In genomic region chr3L:11587720-11588580, dm6 we compare ENCODE assay signal across 1 fruit fly cellular context.
TF ChIP-seq lines count a peak whose summit lies in the region.

TSS of gene rt (minus strand) at chr3L:11587770.

TF ChIP-seq in whole organism, embryonic, 481 proteins besides CTCF, POLR2A, EP300 and RAD21 (continued from another document and continues in another):
- peak; percentile 9 for TF ChIP-seq CG12155 (GFP tag; optimal IDR thresholded peaks at IDR 0.05; lab: Kevin White, UChicago)
- peak; percentile 67 for TF ChIP-seq zfh1 (GFP tag; IDR thresholded peaks at IDR 0.05; lab: Robert Waterston, UW)
- no peak for TF ChIP-seq CG9609 (GFP tag; optimal IDR thresholded peaks at IDR 0.05; lab: Kevin White, UChicago)
- TF ChIP-seq tio (GFP tag; optimal IDR thresholded peaks at IDR 0.05; lab: Kevin White, UChicago): peak; percentile 42
- TF ChIP-seq unpg (GFP tag; optimal IDR thresholded peaks at IDR 0.05; lab: Kevin White, UChicago): peak; percentile 71
- no peak for TF ChIP-seq MESR4 (GFP tag; optimal IDR thresholded peaks at IDR 0.05; lab: Kevin White, UChicago)
- TF ChIP-seq CG6254 (GFP tag; optimal IDR thresholded peaks at IDR 0.05; lab: Kevin White, UChicago): peak; percentile 22
- peak; percentile 41 for TF ChIP-seq Chrac-16 (GFP tag; optimal IDR thresholded peaks at IDR 0.05; lab: Kevin White, UChicago)
- TF ChIP-seq wek (GFP tag; optimal IDR thresholded peaks at IDR 0.05; lab: Kevin White, UChicago): no peak
- TF ChIP-seq Aef1 (GFP tag; IDR thresholded peaks at IDR 0.05; lab: Robert Waterston, UW): no peak
- TF ChIP-seq crp (GFP tag; optimal IDR thresholded peaks at IDR 0.05; lab: Kevin White, UChicago): no peak
- TF ChIP-seq NfI (GFP tag; optimal IDR thresholded peaks at IDR 0.05; lab: Kevin White, UChicago): peak; percentile 32
- TF ChIP-seq Six4 (GFP tag; optimal IDR thresholded peaks at IDR 0.05; lab: Kevin White, UChicago): peak; percentile 41
- TF ChIP-seq fd96Cb (tag; optimal IDR thresholded peaks at IDR 0.05; lab: Kevin White, UChicago): peak; percentile 60
- peak; percentile 71; the same call in 2 of the 3 replicates for TF ChIP-seq CG11093 (GFP tag; IDR thresholded peaks at IDR 0.05; lab: Robert Waterston, UW)
- peak; percentile 68 for TF ChIP-seq ara (GFP tag; IDR thresholded peaks at IDR 0.05; lab: Robert Waterston, UW)
- no peak for TF ChIP-seq lov (optimal IDR thresholded peaks at IDR 0.05; lab: Kevin White, UChicago)
- no peak for TF ChIP-seq lov (GFP tag; IDR thresholded peaks at IDR 0.05; lab: Robert Waterston, UW)
- no peak for TF ChIP-seq D19B (GFP tag; optimal IDR thresholded peaks at IDR 0.05; lab: Kevin White, UChicago)
- TF ChIP-seq CG30020 (tag; optimal IDR thresholded peaks at IDR 0.05; lab: Kevin White, UChicago): peak; percentile 39
- peak; percentile 46 for TF ChIP-seq org-1 (GFP tag; optimal IDR thresholded peaks at IDR 0.05; lab: Kevin White, UChicago)
- no peak for TF ChIP-seq Camta (GFP tag; optimal IDR thresholded peaks at IDR 0.05; lab: Kevin White, UChicago)
- 0 out of 3 replicates have a peak, but pooled peaks have one; percentile 49 for TF ChIP-seq otp (GFP tag; IDR thresholded peaks at IDR 0.05; lab: Robert Waterston, UW)
- TF ChIP-seq CG10366 (GFP tag; IDR thresholded peaks at IDR 0.05; lab: Robert Waterston, UW): 0 out of 2 replicates have a peak, but pooled peaks have one; percentile 16
- TF ChIP-seq CG12219 (GFP tag; optimal IDR thresholded peaks at IDR 0.05; lab: Kevin White, UChicago): peak; percentile 46
- TF ChIP-seq CG10274 (GFP tag; optimal IDR thresholded peaks at IDR 0.05; lab: Kevin White, UChicago): peak; percentile 3
- TF ChIP-seq CG13424 (tag; optimal IDR thresholded peaks at IDR 0.05; lab: Kevin White, UChicago): peak; percentile 70
- TF ChIP-seq lmd (GFP tag; IDR thresholded peaks at IDR 0.05; lab: Robert Waterston, UW): no peak; the same call in 1 of the 2 replicates
- no peak for TF ChIP-seq CG15479 (GFP tag; optimal IDR thresholded peaks at IDR 0.05; lab: Kevin White, UChicago)
- peak; percentile 27 for TF ChIP-seq CG15011 (GFP tag; optimal IDR thresholded peaks at IDR 0.05; lab: Kevin White, UChicago)
- peak; percentile 8 for TF ChIP-seq CG11723 (GFP tag; optimal IDR thresholded peaks at IDR 0.05; lab: Kevin White, UChicago)
- peak; percentile 15 for TF ChIP-seq Blimp-1 (GFP tag; optimal IDR thresholded peaks at IDR 0.05; lab: Kevin White, UChicago)
- TF ChIP-seq toy (GFP tag; IDR thresholded peaks at IDR 0.05; lab: Robert Waterston, UW): no peak
- TF ChIP-seq klu (GFP tag; IDR thresholded peaks at IDR 0.05; lab: Robert Waterston, UW): no peak
- peak; percentile 48 for TF ChIP-seq CG15269 (tag; optimal IDR thresholded peaks at IDR 0.05; lab: Kevin White, UChicago)
- TF ChIP-seq CG9215 (GFP tag; IDR thresholded peaks at IDR 0.05; lab: Robert Waterston, UW): no peak
- TF ChIP-seq CG18599 (GFP tag; optimal IDR thresholded peaks at IDR 0.05; lab: Kevin White, UChicago): no peak
- no peak for TF ChIP-seq yki (optimal IDR thresholded peaks at IDR 0.05; lab: Kevin White, UChicago)
- no peak for TF ChIP-seq BEAF-32 (GFP tag; optimal IDR thresholded peaks at IDR 0.05; lab: Kevin White, UChicago)
- no peak for TF ChIP-seq sna (GFP tag; IDR thresholded peaks at IDR 0.05; lab: Robert Waterston, UW; ENCODE audit: partially characterized antibody)
- TF ChIP-seq emc (GFP tag; optimal IDR thresholded peaks at IDR 0.05; lab: Kevin White, UChicago): no peak
- TF ChIP-seq nau (GFP tag; optimal IDR thresholded peaks at IDR 0.05; lab: Kevin White, UChicago): peak; percentile 33
- TF ChIP-seq zen2 (GFP tag; IDR thresholded peaks at IDR 0.05; lab: Robert Waterston, UW; ENCODE audit: partially characterized antibody): no peak
- TF ChIP-seq chinmo (GFP tag; IDR thresholded peaks at IDR 0.05; lab: Robert Waterston, UW; ENCODE audit: partially characterized antibody): 0 out of 4 replicates have a peak, but pooled peaks have one; percentile 29
- peak; percentile 63 for TF ChIP-seq Hsf (GFP tag; optimal IDR thresholded peaks at IDR 0.05; lab: Kevin White, UChicago)
- peak in 1 of 2 experiments; percentile 11 for TF ChIP-seq Eip74EF (GFP tag; optimal IDR thresholded peaks at IDR 0.05; lab: Kevin White, UChicago)
- no peak for TF ChIP-seq CG7357 (GFP tag; IDR thresholded peaks at IDR 0.05; lab: Robert Waterston, UW)
- no peak for TF ChIP-seq kah (GFP tag; optimal IDR thresholded peaks at IDR 0.05; lab: Kevin White, UChicago)
- no peak for TF ChIP-seq btn (GFP tag; optimal IDR thresholded peaks at IDR 0.05; lab: Kevin White, UChicago)
- no peak for TF ChIP-seq cas (GFP tag; IDR thresholded peaks at IDR 0.05; lab: Robert Waterston, UW)
- no peak for TF ChIP-seq cg (GFP tag; optimal IDR thresholded peaks at IDR 0.05; lab: Kevin White, UChicago)
- TF ChIP-seq CG15514 (GFP tag; optimal IDR thresholded peaks at IDR 0.05; lab: Kevin White, UChicago): no peak
- TF ChIP-seq rib (GFP tag; IDR thresholded peaks at IDR 0.05; lab: Robert Waterston, UW): no peak
- TF ChIP-seq Elba2 (GFP tag; optimal IDR thresholded peaks at IDR 0.05; lab: Kevin White, UChicago): no peak
- TF ChIP-seq eve (GFP tag; optimal IDR thresholded peaks at IDR 0.05; lab: Kevin White, UChicago): no peak
- no peak for TF ChIP-seq CG6272 (GFP tag; IDR thresholded peaks at IDR 0.05; lab: Robert Waterston, UW)
- TF ChIP-seq CG31441 (GFP tag; IDR thresholded peaks at IDR 0.05; lab: Robert Waterston, UW): peak; percentile 59
- TF ChIP-seq CG6683 (GFP tag; optimal IDR thresholded peaks at IDR 0.05; lab: Kevin White, UChicago): no peak
- TF ChIP-seq Asciz (GFP tag; optimal IDR thresholded peaks at IDR 0.05; lab: Kevin White, UChicago): peak; percentile 24
- peak; percentile 62 for TF ChIP-seq CG10267 (tag; optimal IDR thresholded peaks at IDR 0.05; lab: Kevin White, UChicago)
- peak; percentile 30; the same call in 1 of the 2 replicates for TF ChIP-seq H2.0 (GFP tag; IDR thresholded peaks at IDR 0.05; lab: Robert Waterston, UW)
- no peak; the same call in 1 of the 2 replicates for TF ChIP-seq Awh (GFP tag; IDR thresholded peaks at IDR 0.05; lab: Robert Waterston, UW)
- TF ChIP-seq B-H1 (GFP tag; IDR thresholded peaks at IDR 0.05; lab: Robert Waterston, UW): peak; percentile 26; the same call in 1 of the 3 replicates
- peak; percentile 63 for TF ChIP-seq sisA (GFP tag; IDR thresholded peaks at IDR 0.05; lab: Robert Waterston, UW)
- no peak for TF ChIP-seq HmgZ (tag; optimal IDR thresholded peaks at IDR 0.05; lab: Kevin White, UChicago)
- no peak for TF ChIP-seq CG11247 (GFP tag; IDR thresholded peaks at IDR 0.05; lab: Robert Waterston, UW)
- TF ChIP-seq dm (GFP tag; optimal IDR thresholded peaks at IDR 0.05; lab: Kevin White, UChicago): no peak
- TF ChIP-seq CG2678 (tag; optimal IDR thresholded peaks at IDR 0.05; lab: Kevin White, UChicago): peak; percentile 68
- TF ChIP-seq NFAT (GFP tag; IDR thresholded peaks at IDR 0.05; lab: Robert Waterston, UW): no peak
- peak; percentile 59 for TF ChIP-seq CG12391 (tag; optimal IDR thresholded peaks at IDR 0.05; lab: Kevin White, UChicago)
- TF ChIP-seq Ada2b (GFP tag; IDR thresholded peaks at IDR 0.05; lab: Robert Waterston, UW): 0 out of 2 replicates have a peak, but pooled peaks have one; percentile 32
- TF ChIP-seq Poxn (GFP tag; IDR thresholded peaks at IDR 0.05; lab: Robert Waterston, UW): no peak
- no peak; the same call in 1 of the 2 replicates for TF ChIP-seq Ptx1 (GFP tag; IDR thresholded peaks at IDR 0.05; lab: Robert Waterston, UW)
- peak; percentile 66 for TF ChIP-seq CG4424 (GFP tag; optimal IDR thresholded peaks at IDR 0.05; lab: Kevin White, UChicago)
- 0 out of 3 replicates have a peak, but pooled peaks have one; percentile 47 for TF ChIP-seq ase (GFP tag; IDR thresholded peaks at IDR 0.05; lab: Robert Waterston, UW)
- TF ChIP-seq CG33213 (GFP tag; optimal IDR thresholded peaks at IDR 0.05; lab: Kevin White, UChicago): peak; percentile 4
- peak; percentile 16 to 56 for TF ChIP-seq chif (GFP tag; optimal IDR thresholded peaks at IDR 0.05; lab: Kevin White, UChicago)
- TF ChIP-seq knrl (GFP tag; IDR thresholded peaks at IDR 0.05; lab: Robert Waterston, UW; ENCODE audit: partially characterized antibody): 0 out of 3 replicates have a peak, but pooled peaks have one; percentile 19
- no peak for TF ChIP-seq slbo (GFP tag; IDR thresholded peaks at IDR 0.05; lab: Robert Waterston, UW)
- TF ChIP-seq ab (GFP tag; optimal IDR thresholded peaks at IDR 0.05; lab: Kevin White, UChicago): no peak
- no peak for TF ChIP-seq shn (GFP tag; optimal IDR thresholded peaks at IDR 0.05; lab: Kevin White, UChicago)
- TF ChIP-seq CG9727 (GFP tag; optimal IDR thresholded peaks at IDR 0.05; lab: Kevin White, UChicago): peak; percentile 64
- TF ChIP-seq CG1647 (GFP tag; optimal IDR thresholded peaks at IDR 0.05; lab: Kevin White, UChicago): no peak
- no peak for TF ChIP-seq Trl (optimal IDR thresholded peaks at IDR 0.05; lab: Kevin White, UChicago)
- TF ChIP-seq Trl (GFP tag; optimal IDR thresholded peaks at IDR 0.05; lab: Kevin White, UChicago): peak; percentile 39
- TF ChIP-seq CG11695 (GFP tag; IDR thresholded peaks at IDR 0.05; lab: Robert Waterston, UW): peak; percentile 48; the same call in 1 of the 3 replicates
- TF ChIP-seq CG1603 (tag; optimal IDR thresholded peaks at IDR 0.05; lab: Kevin White, UChicago): peak; percentile 58
- TF ChIP-seq pita (GFP tag; optimal IDR thresholded peaks at IDR 0.05; lab: Kevin White, UChicago): no peak
- no peak for TF ChIP-seq CG6791 (GFP tag; IDR thresholded peaks at IDR 0.05; lab: Robert Waterston, UW; ENCODE audit: partially characterized antibody)
- no peak for TF ChIP-seq BtbVII (GFP tag; optimal IDR thresholded peaks at IDR 0.05; lab: Kevin White, UChicago)
- TF ChIP-seq stc (GFP tag; IDR thresholded peaks at IDR 0.05; lab: Robert Waterston, UW): 0 out of 2 replicates have a peak, but pooled peaks have one; percentile 24
- peak; percentile 21 for TF ChIP-seq Nf-YC (tag; optimal IDR thresholded peaks at IDR 0.05; lab: Kevin White, UChicago)
- TF ChIP-seq CG4707 (GFP tag; optimal IDR thresholded peaks at IDR 0.05; lab: Kevin White, UChicago): peak; percentile 97
- no peak for TF ChIP-seq cato (GFP tag; optimal IDR thresholded peaks at IDR 0.05; lab: Kevin White, UChicago; ENCODE audit: borderline replicate concordance)
- TF ChIP-seq CG3163 (GFP tag; optimal IDR thresholded peaks at IDR 0.05; lab: Kevin White, UChicago): no peak
- no peak for TF ChIP-seq HLH54F (GFP tag; optimal IDR thresholded peaks at IDR 0.05; lab: Kevin White, UChicago)
- TF ChIP-seq CG9797 (GFP tag; optimal IDR thresholded peaks at IDR 0.05; lab: Kevin White, UChicago): no peak
- peak; percentile 44; the same call in 1 of the 2 replicates for TF ChIP-seq Rfx (GFP tag; IDR thresholded peaks at IDR 0.05; lab: Robert Waterston, UW)
- TF ChIP-seq luna (GFP tag; optimal IDR thresholded peaks at IDR 0.05; lab: Kevin White, UChicago): no peak
- no peak for TF ChIP-seq pros (GFP tag; optimal IDR thresholded peaks at IDR 0.05; lab: Kevin White, UChicago)
- TF ChIP-seq tx (GFP tag; optimal IDR thresholded peaks at IDR 0.05; lab: Kevin White, UChicago): no peak
- TF ChIP-seq E2f1 (GFP tag; IDR thresholded peaks at IDR 0.05; lab: Robert Waterston, UW): 0 out of 2 replicates have a peak, but pooled peaks have one; percentile 51
- TF ChIP-seq CG13775 (GFP tag; optimal IDR thresholded peaks at IDR 0.05; lab: Kevin White, UChicago): peak; percentile 53
- no peak for TF ChIP-seq CG43689 (GFP tag; IDR thresholded peaks at IDR 0.05; lab: Robert Waterston, UW)
- no peak for TF ChIP-seq CHES-1-like (GFP tag; optimal IDR thresholded peaks at IDR 0.05; lab: Kevin White, UChicago)
- TF ChIP-seq Tbp (GFP tag; optimal IDR thresholded peaks at IDR 0.05; lab: Kevin White, UChicago): no peak
- peak; percentile 62 for TF ChIP-seq CG14710 (tag; optimal IDR thresholded peaks at IDR 0.05; lab: Kevin White, UChicago)
- no peak for TF ChIP-seq dati (GFP tag; IDR thresholded peaks at IDR 0.05; lab: Robert Waterston, UW)
- no peak for TF ChIP-seq hbn (GFP tag; IDR thresholded peaks at IDR 0.05; lab: Robert Waterston, UW; ENCODE audit: partially characterized antibody)
- no peak; the same call in 1 of the 2 replicates for TF ChIP-seq CG6689 (GFP tag; IDR thresholded peaks at IDR 0.05; lab: Robert Waterston, UW)
- TF ChIP-seq CG2120 (GFP tag; optimal IDR thresholded peaks at IDR 0.05; lab: Kevin White, UChicago): no peak
- TF ChIP-seq CG7745 (tag; optimal IDR thresholded peaks at IDR 0.05; lab: Kevin White, UChicago): no peak
- TF ChIP-seq sima (GFP tag; optimal IDR thresholded peaks at IDR 0.05; lab: Kevin White, UChicago): no peak
- TF ChIP-seq CG13123 (GFP tag; optimal IDR thresholded peaks at IDR 0.05; lab: Kevin White, UChicago): no peak
- TF ChIP-seq CG32532 (GFP tag; IDR thresholded peaks at IDR 0.05; lab: Robert Waterston, UW): peak; percentile 32; the same call in 1 of the 2 replicates
- TF ChIP-seq sr (GFP tag; IDR thresholded peaks at IDR 0.05; lab: Robert Waterston, UW): no peak
- no peak for TF ChIP-seq insv (GFP tag; optimal IDR thresholded peaks at IDR 0.05; lab: Kevin White, UChicago)
- peak; percentile 6 for TF ChIP-seq CG9817 (tag; optimal IDR thresholded peaks at IDR 0.05; lab: Kevin White, UChicago)
- TF ChIP-seq CG17829 (tag; optimal IDR thresholded peaks at IDR 0.05; lab: Kevin White, UChicago): peak; percentile 73
- TF ChIP-seq CG12236 (GFP tag; optimal IDR thresholded peaks at IDR 0.05; lab: Kevin White, UChicago): no peak
- TF ChIP-seq nom (GFP tag; optimal IDR thresholded peaks at IDR 0.05; lab: Kevin White, UChicago): no peak
- TF ChIP-seq CG4854 (GFP tag; optimal IDR thresholded peaks at IDR 0.05; lab: Kevin White, UChicago): peak; percentile 4
- TF ChIP-seq Nf-YA (GFP tag; IDR thresholded peaks at IDR 0.05; lab: Robert Waterston, UW): peak; percentile 58; the same call in 1 of the 2 replicates
- no peak for TF ChIP-seq CG4360 (GFP tag; IDR thresholded peaks at IDR 0.05; lab: Robert Waterston, UW)
- peak; percentile 69 for TF ChIP-seq nmo (GFP tag; optimal IDR thresholded peaks at IDR 0.05; lab: Kevin White, UChicago)
- no peak for TF ChIP-seq Bgb (GFP tag; IDR thresholded peaks at IDR 0.05; lab: Robert Waterston, UW; ENCODE audit: partially characterized antibody)
- peak; percentile 66; the same call in 2 of the 3 replicates for TF ChIP-seq dysf (GFP tag; IDR thresholded peaks at IDR 0.05; lab: Robert Waterston, UW)
- no peak for TF ChIP-seq Dll (GFP tag; IDR thresholded peaks at IDR 0.05; lab: Robert Waterston, UW; ENCODE audit: partially characterized antibody)
- TF ChIP-seq hkb (optimal IDR thresholded peaks at IDR 0.05; lab: Kevin White, UChicago): no peak
- peak; percentile 70 for TF ChIP-seq hkb (GFP tag; IDR thresholded peaks at IDR 0.05; lab: Robert Waterston, UW)
- no peak for TF ChIP-seq CG14667 (GFP tag; IDR thresholded peaks at IDR 0.05; lab: Robert Waterston, UW)
